Fruit fly (Drosophila melanogaster): Measurements from ENCODE around the gene Acer.

Gene Acer

dm6 chr2L:8517256-8517694 is 4.5 kb upstream of the Acer start, which contains the start of the genes mRpL51 and Uba4 (continued):
- peak; percentile 74 for TF ChIP-seq CG1603 (tag; optimal IDR thresholded peaks at IDR 0.05)
- peak; percentile 39; the same call in 1 of the 3 replicates for TF ChIP-seq row (GFP tag; IDR thresholded peaks at IDR 0.05)
- peak; percentile 55 for TF ChIP-seq mam (GFP tag; optimal IDR thresholded peaks at IDR 0.05)
- TF ChIP-seq Dip3 (GFP tag; optimal IDR thresholded peaks at IDR 0.05): peak; percentile 33
- peak; percentile 14 for TF ChIP-seq slou (GFP tag; optimal IDR thresholded peaks at IDR 0.05)
- TF ChIP-seq cato (GFP tag; optimal IDR thresholded peaks at IDR 0.05; ENCODE audit: borderline replicate concordance): no peak
- no peak for TF ChIP-seq CG8478 (optimal IDR thresholded peaks at IDR 0.05)
- TF ChIP-seq Scr (GFP tag; IDR thresholded peaks at IDR 0.05; ENCODE audit: partially characterized antibody): peak; percentile 66
- peak; percentile 51; the same call in 1 of the 3 replicates for TF ChIP-seq Doc3 (GFP tag; IDR thresholded peaks at IDR 0.05; ENCODE audit: partially characterized antibody)
- peak; percentile 66 for TF ChIP-seq CG2120 (GFP tag; optimal IDR thresholded peaks at IDR 0.05)
- peak; percentile 35 for TF ChIP-seq Mes4 (GFP tag; optimal IDR thresholded peaks at IDR 0.05)
- no peak for TF ChIP-seq fd3F (GFP tag; optimal IDR thresholded peaks at IDR 0.05)
- TF ChIP-seq CTCF (GFP tag; optimal IDR thresholded peaks at IDR 0.05): peak; percentile 11
- no peak for TF ChIP-seq CG14441 (GFP tag; IDR thresholded peaks at IDR 0.05)
- TF ChIP-seq unpg (GFP tag; optimal IDR thresholded peaks at IDR 0.05): peak; percentile 38
- TF ChIP-seq lilli (GFP tag; optimal IDR thresholded peaks at IDR 0.05): peak; percentile 72
- TF ChIP-seq Spps (tag; optimal IDR thresholded peaks at IDR 0.05): no peak
- TF ChIP-seq gem (tag; optimal IDR thresholded peaks at IDR 0.05): no peak
- peak; percentile 46 for TF ChIP-seq Fer1 (GFP tag; optimal IDR thresholded peaks at IDR 0.05)
- TF ChIP-seq CG1024 (GFP tag; IDR thresholded peaks at IDR 0.05): no peak
- TF ChIP-seq sug (tag; optimal IDR thresholded peaks at IDR 0.05): peak; percentile 31
- TF ChIP-seq kni (GFP tag; optimal IDR thresholded peaks at IDR 0.05): peak; percentile 25
- TF ChIP-seq knrl (GFP tag; IDR thresholded peaks at IDR 0.05; ENCODE audit: partially characterized antibody): peak; percentile 54; the same call in 1 of the 3 replicates
- TF ChIP-seq CG7963 (GFP tag; IDR thresholded peaks at IDR 0.05; ENCODE audit: partially characterized antibody): no peak
- peak; percentile 32 for TF ChIP-seq CG18764 (GFP tag; optimal IDR thresholded peaks at IDR 0.05)
- TF ChIP-seq CG4854 (GFP tag; optimal IDR thresholded peaks at IDR 0.05): peak; percentile 15
- TF ChIP-seq Oli (tag; optimal IDR thresholded peaks at IDR 0.05): no peak
- no peak for TF ChIP-seq CG9817 (tag; optimal IDR thresholded peaks at IDR 0.05)
- TF ChIP-seq CG5245 (GFP tag; optimal IDR thresholded peaks at IDR 0.05): peak; percentile 22
- 0 out of 4 replicates have a peak, but pooled peaks have one; percentile 38 for TF ChIP-seq chinmo (GFP tag; IDR thresholded peaks at IDR 0.05; ENCODE audit: partially characterized antibody)
- peak; percentile 26 for TF ChIP-seq chn (GFP tag; optimal IDR thresholded peaks at IDR 0.05)
- TF ChIP-seq CG15269 (tag; optimal IDR thresholded peaks at IDR 0.05): peak; percentile 3
- TF ChIP-seq prd (optimal IDR thresholded peaks at IDR 0.05): no peak
- TF ChIP-seq prd (GFP tag; IDR thresholded peaks at IDR 0.05): no peak
- peak; percentile 28 for TF ChIP-seq CG4617 (GFP tag; optimal IDR thresholded peaks at IDR 0.05; ENCODE audit: borderline replicate concordance)
- TF ChIP-seq CG16813 (GFP tag; IDR thresholded peaks at IDR 0.05; ENCODE audit: partially characterized antibody): peak; percentile 59; the same call in 2 of the 3 replicates
- TF ChIP-seq Sox102F (GFP tag; optimal IDR thresholded peaks at IDR 0.05): no peak
- TF ChIP-seq Hr3 (GFP tag; optimal IDR thresholded peaks at IDR 0.05): peak; percentile 1
- TF ChIP-seq CG15011 (GFP tag; optimal IDR thresholded peaks at IDR 0.05): no peak
- peak; percentile 39 for TF ChIP-seq CG17186 (GFP tag; optimal IDR thresholded peaks at IDR 0.05)
- no peak for TF ChIP-seq CG1529 (GFP tag; optimal IDR thresholded peaks at IDR 0.05)
- peak; percentile 79 for TF ChIP-seq CG13287 (GFP tag; IDR thresholded peaks at IDR 0.05; ENCODE audit: partially characterized antibody)
- TF ChIP-seq dm (GFP tag; optimal IDR thresholded peaks at IDR 0.05): peak; percentile 63
- TF ChIP-seq CG13424 (tag; optimal IDR thresholded peaks at IDR 0.05): peak; percentile 35
- TF ChIP-seq pan (optimal IDR thresholded peaks at IDR 0.05): no peak
- no peak for TF ChIP-seq pan (GFP tag; optimal IDR thresholded peaks at IDR 0.05 in 1 of 2, IDR thresholded peaks at IDR 0.05 in 1 of 2)
- no peak for TF ChIP-seq NFAT (GFP tag; IDR thresholded peaks at IDR 0.05)
- peak; percentile 73; the same call in 3 of the 4 replicates for TF ChIP-seq Dll (GFP tag; IDR thresholded peaks at IDR 0.05; ENCODE audit: partially characterized antibody)
- no peak for TF ChIP-seq CG11085 (GFP tag; IDR thresholded peaks at IDR 0.05)
- TF ChIP-seq CG17359 (tag; optimal IDR thresholded peaks at IDR 0.05): no peak
- TF ChIP-seq Lim3 (GFP tag; IDR thresholded peaks at IDR 0.05): no peak
